Worm (Caenorhabditis elegans): Measurements from ENCODE around the gene C03B1.13.

DNA sequence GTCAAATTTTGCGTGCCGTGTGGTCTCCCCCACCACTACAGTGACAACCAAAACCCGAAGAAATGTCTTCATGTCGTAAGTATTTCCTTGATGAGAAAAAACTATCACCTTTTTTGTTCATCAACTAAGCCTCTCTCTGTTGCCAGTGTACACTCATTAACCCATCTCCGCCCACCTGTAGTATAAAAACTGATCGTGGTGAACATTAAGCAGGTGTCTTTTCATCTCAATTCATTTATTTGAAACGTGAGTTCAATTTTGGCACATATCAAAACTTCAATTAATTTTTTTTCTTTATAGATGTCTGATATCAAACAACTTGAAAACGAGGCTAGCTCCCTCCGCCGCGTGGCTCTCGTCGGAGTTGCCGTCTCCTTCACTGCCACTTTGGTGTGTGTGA, 6.4 kb downstream of the C03B1.13 start, which contains the start of gene col-170:
- TF ChIP-seq dve-1 (tag; optimal IDR thresholded peaks at IDR 0.05; ENCODE audit: insufficient read depth) (no peak), dmd-6 (GFP tag; IDR thresholded peaks at IDR 0.05) (no peak), F44E2.7 (GFP tag; IDR thresholded peaks at IDR 0.05) (no peak), ZK546.5 (tag; optimal IDR thresholded peaks at IDR 0.05) (no peak), R02D3.7 (tag; optimal IDR thresholded peaks at IDR 0.05) (no peak), Y5F2A.4 (GFP tag; optimal IDR thresholded peaks at IDR 0.05) (no peak), skn-1 (tag; optimal IDR thresholded peaks at IDR 0.05) (no peak), lin-15B (tag; optimal IDR thresholded peaks at IDR 0.05) (no peak), unc-62 (GFP tag; optimal IDR thresholded peaks at IDR 0.05 in 1 of 2) (no peak), unc-62 (tag; optimal IDR thresholded peaks at IDR 0.05) (no peak)
